Comparison of ENCODE assay signal across 2 worm cellular contexts in genomic region chrX:11603234-11604108, ce11.
TF ChIP-seq lines count a peak whose summit lies in the region.

No protein-coding gene starts in this region.

TF ChIP-seq in whole organism, L2 larva, 48 proteins besides CTCF, POLR2A, EP300 and RAD21 (continued from another document):
- TF ChIP-seq sma-3 (GFP tag; optimal IDR thresholded peaks at IDR 0.05; lab: Kevin White, UChicago): peak; percentile 51
- no peak for TF ChIP-seq aly-2 (tag; optimal IDR thresholded peaks at IDR 0.05; lab: Kevin White, UChicago)
- TF ChIP-seq lin-11 (tag; optimal IDR thresholded peaks at IDR 0.05; lab: Kevin White, UChicago): no peak
- no peak for TF ChIP-seq nhr-11 (tag; optimal IDR thresholded peaks at IDR 0.05; lab: Kevin White, UChicago)
- TF ChIP-seq crh-2 (tag; optimal IDR thresholded peaks at IDR 0.05; lab: Kevin White, UChicago): peak; percentile 68
- TF ChIP-seq unc-62 (GFP tag; optimal IDR thresholded peaks at IDR 0.05; lab: Kevin White, UChicago): no peak
- TF ChIP-seq gmeb-1 (tag; optimal IDR thresholded peaks at IDR 0.05; lab: Kevin White, UChicago): peak; percentile 30
- TF ChIP-seq elt-3 (tag; optimal IDR thresholded peaks at IDR 0.05; lab: Kevin White, UChicago): no peak
- TF ChIP-seq lin-13 (GFP tag; optimal IDR thresholded peaks at IDR 0.05; lab: Kevin White, UChicago): peak; percentile 81
- TF ChIP-seq nhr-25 (tag; optimal IDR thresholded peaks at IDR 0.05; lab: Kevin White, UChicago): peak; percentile 77
- peak; percentile 9 for TF ChIP-seq blmp-1 (tag; optimal IDR thresholded peaks at IDR 0.05; lab: Kevin White, UChicago; ENCODE audit: insufficient read depth)
- TF ChIP-seq ztf-11 (tag; optimal IDR thresholded peaks at IDR 0.05; lab: Kevin White, UChicago): no peak
- no peak for TF ChIP-seq snpc-4 (tag; optimal IDR thresholded peaks at IDR 0.05; lab: Kevin White, UChicago)
- TF ChIP-seq skn-1 (tag; optimal IDR thresholded peaks at IDR 0.05; lab: Kevin White, UChicago): no peak
- no peak for TF ChIP-seq sma-9 (GFP tag; optimal IDR thresholded peaks at IDR 0.05; lab: Kevin White, UChicago)
- TF ChIP-seq sma-9 (tag; optimal IDR thresholded peaks at IDR 0.05; lab: Kevin White, UChicago): no peak
- peak; percentile 49 for TF ChIP-seq C34F6.9 (tag; optimal IDR thresholded peaks at IDR 0.05; lab: Kevin White, UChicago)
- TF ChIP-seq nhr-237 (tag; optimal IDR thresholded peaks at IDR 0.05; lab: Kevin White, UChicago): no peak
- peak; percentile 51 for TF ChIP-seq unc-55 (GFP tag; optimal IDR thresholded peaks at IDR 0.05; lab: Kevin White, UChicago)
- no peak for TF ChIP-seq egl-27 (tag; optimal IDR thresholded peaks at IDR 0.05; lab: Kevin White, UChicago)
- no peak for TF ChIP-seq nhr-12 (tag; optimal IDR thresholded peaks at IDR 0.05; lab: Kevin White, UChicago)
- TF ChIP-seq sem-4 (tag; optimal IDR thresholded peaks at IDR 0.05; lab: Kevin White, UChicago): peak; percentile 17
- no peak for TF ChIP-seq alr-1 (tag; optimal IDR thresholded peaks at IDR 0.05; lab: Kevin White, UChicago)
- peak; percentile 4 for TF ChIP-seq nhr-77 (tag; optimal IDR thresholded peaks at IDR 0.05; lab: Kevin White, UChicago)
- TF ChIP-seq ama-1 (optimal IDR thresholded peaks at IDR 0.05; lab: Kevin White, UChicago): peak; percentile 88

TF ChIP-seq in whole organism, L4 larva, 104 proteins besides CTCF, POLR2A, EP300 and RAD21 (continued from another document):
- TF ChIP-seq ztf-7 (tag; optimal IDR thresholded peaks at IDR 0.05; lab: Kevin White, UChicago): no peak
- TF ChIP-seq sdz-12 (GFP tag; optimal IDR thresholded peaks at IDR 0.05; lab: Kevin White, UChicago): peak; percentile 50
- TF ChIP-seq nhr-76 (tag; optimal IDR thresholded peaks at IDR 0.05; lab: Kevin White, UChicago): no peak
- TF ChIP-seq dpl-1 (GFP tag; optimal IDR thresholded peaks at IDR 0.05; lab: Kevin White, UChicago): peak; percentile 12
- TF ChIP-seq lsy-2 (tag; optimal IDR thresholded peaks at IDR 0.05; lab: Kevin White, UChicago): peak; percentile 66 to 87
- peak; percentile 48 for TF ChIP-seq zag-1 (tag; optimal IDR thresholded peaks at IDR 0.05; lab: Kevin White, UChicago)
- peak; percentile 28 for TF ChIP-seq mes-2 (tag; optimal IDR thresholded peaks at IDR 0.05; lab: Kevin White, UChicago; ENCODE audit: poor library complexity, severe bottlenecking)
- no peak for TF ChIP-seq nhr-6 (tag; optimal IDR thresholded peaks at IDR 0.05; lab: Kevin White, UChicago)
- TF ChIP-seq zip-11 (GFP tag; IDR thresholded peaks at IDR 0.05; lab: Robert Waterston, UW): 0 out of 2 replicates have a peak, but pooled peaks have one; percentile 7
- TF ChIP-seq hmg-1.1 (GFP tag; IDR thresholded peaks at IDR 0.05; lab: Robert Waterston, UW): 0 out of 2 replicates have a peak, but pooled peaks have one; percentile 33
- TF ChIP-seq dmd-9 (GFP tag; IDR thresholded peaks at IDR 0.05; lab: Robert Waterston, UW): no peak
- TF ChIP-seq egl-27 (tag; optimal IDR thresholded peaks at IDR 0.05; lab: Kevin White, UChicago): no peak
- TF ChIP-seq fkh-10 (GFP tag; optimal IDR thresholded peaks at IDR 0.05; lab: Kevin White, UChicago): no peak
- no peak for TF ChIP-seq hlh-30 (tag; optimal IDR thresholded peaks at IDR 0.05; lab: Kevin White, UChicago; ENCODE audit: insufficient read depth)
- peak; percentile 63 for TF ChIP-seq rbr-2 (tag; optimal IDR thresholded peaks at IDR 0.05; lab: Kevin White, UChicago)
- TF ChIP-seq mdt-29 (GFP tag; IDR thresholded peaks at IDR 0.05; lab: Robert Waterston, UW): peak; percentile 23; the same call in 1 of the 2 replicates
- TF ChIP-seq F37D6.2 (tag; optimal IDR thresholded peaks at IDR 0.05; lab: Kevin White, UChicago): peak; percentile 55
- TF ChIP-seq nhr-28 (tag; optimal IDR thresholded peaks at IDR 0.05; lab: Kevin White, UChicago): no peak
- TF ChIP-seq lin-15B (tag; optimal IDR thresholded peaks at IDR 0.05; lab: Kevin White, UChicago): peak; percentile 4
- no peak for TF ChIP-seq D1046.2 (GFP tag; IDR thresholded peaks at IDR 0.05; lab: Robert Waterston, UW)
- no peak for TF ChIP-seq F49E8.2 (tag; optimal IDR thresholded peaks at IDR 0.05; lab: Kevin White, UChicago; ENCODE audit: borderline replicate concordance)
- peak; percentile 2 for TF ChIP-seq lin-39 (tag; optimal IDR thresholded peaks at IDR 0.05; lab: Kevin White, UChicago)
- no peak for TF ChIP-seq madf-5 (GFP tag; IDR thresholded peaks at IDR 0.05; lab: Robert Waterston, UW)
- no peak for TF ChIP-seq mxl-3 (GFP tag; optimal IDR thresholded peaks at IDR 0.05; lab: Kevin White, UChicago)
- TF ChIP-seq daf-16 (GFP tag; optimal IDR thresholded peaks at IDR 0.05; lab: Kevin White, UChicago): peak; percentile 32 to 34
- peak; percentile 36 for TF ChIP-seq daf-16 (tag; optimal IDR thresholded peaks at IDR 0.05; lab: Kevin White, UChicago)
- peak; percentile 44 for TF ChIP-seq skn-1 (tag; optimal IDR thresholded peaks at IDR 0.05; lab: Kevin White, UChicago)
- TF ChIP-seq snpc-4 (tag; optimal IDR thresholded peaks at IDR 0.05; lab: Kevin White, UChicago): no peak
- peak; percentile 64 for TF ChIP-seq spr-1 (tag; optimal IDR thresholded peaks at IDR 0.05; lab: Kevin White, UChicago)
- peak; percentile 25 for TF ChIP-seq zfp-2 (tag; optimal IDR thresholded peaks at IDR 0.05; lab: Kevin White, UChicago)
- peak; percentile 50 for TF ChIP-seq nhr-25 (tag; optimal IDR thresholded peaks at IDR 0.05; lab: Kevin White, UChicago; ENCODE audit: borderline replicate concordance, insufficient read depth)
- peak in 1 of 2 experiments; percentile 61 for TF ChIP-seq hif-1 (tag; optimal IDR thresholded peaks at IDR 0.05; lab: Kevin White, UChicago)
- TF ChIP-seq lin-13 (GFP tag; optimal IDR thresholded peaks at IDR 0.05; lab: Kevin White, UChicago): peak; percentile 88
- TF ChIP-seq attf-4 (tag; optimal IDR thresholded peaks at IDR 0.05; lab: Kevin White, UChicago): no peak
- no peak for TF ChIP-seq R02D3.7 (tag; optimal IDR thresholded peaks at IDR 0.05; lab: Kevin White, UChicago)
- no peak for TF ChIP-seq madf-9 (GFP tag; conservative IDR thresholded peaks at IDR 0.05; lab: Robert Waterston, UW)
- peak; percentile 25; the same call in 1 of the 2 replicates for TF ChIP-seq php-3 (GFP tag; IDR thresholded peaks at IDR 0.05; lab: Robert Waterston, UW)
- peak; percentile 58 for TF ChIP-seq nhr-77 (tag; optimal IDR thresholded peaks at IDR 0.05; lab: Kevin White, UChicago)
- peak in 1 of 2 experiments; percentile 11 for TF ChIP-seq unc-62 (GFP tag; optimal IDR thresholded peaks at IDR 0.05 in 1 of 2; lab: Kevin White, UChicago)
- no peak for TF ChIP-seq unc-62 (tag; optimal IDR thresholded peaks at IDR 0.05; lab: Kevin White, UChicago)
- no peak for TF ChIP-seq daf-12 (tag; optimal IDR thresholded peaks at IDR 0.05; lab: Kevin White, UChicago)
- TF ChIP-seq jun-1 (tag; optimal IDR thresholded peaks at IDR 0.05; lab: Kevin White, UChicago): no peak
- no peak for TF ChIP-seq unc-130 (GFP tag; optimal IDR thresholded peaks at IDR 0.05; lab: Kevin White, UChicago)
- TF ChIP-seq saeg-2 (GFP tag; IDR thresholded peaks at IDR 0.05; lab: Robert Waterston, UW): 0 out of 2 replicates have a peak, but pooled peaks have one; percentile 8
- no peak for TF ChIP-seq Y48G9A.11 (GFP tag; IDR thresholded peaks at IDR 0.05; lab: Robert Waterston, UW)
- no peak for TF ChIP-seq cey-2 (tag; optimal IDR thresholded peaks at IDR 0.05; lab: Kevin White, UChicago; ENCODE audit: borderline replicate concordance, insufficient read depth)
- peak; percentile 48 for TF ChIP-seq lin-38 (GFP tag; IDR thresholded peaks at IDR 0.05; lab: Robert Waterston, UW)
- no peak for TF ChIP-seq vab-7 (GFP tag; IDR thresholded peaks at IDR 0.05; lab: Robert Waterston, UW)
- TF ChIP-seq fos-1 (tag; optimal IDR thresholded peaks at IDR 0.05; lab: Kevin White, UChicago): peak; percentile 61
- no peak for TF ChIP-seq aly-2 (tag; optimal IDR thresholded peaks at IDR 0.05; lab: Kevin White, UChicago)
- peak; percentile 11 for TF ChIP-seq ceh-32 (tag; optimal IDR thresholded peaks at IDR 0.05; lab: Kevin White, UChicago; ENCODE audit: poor library complexity)
- TF ChIP-seq set-16 (GFP tag; IDR thresholded peaks at IDR 0.05; lab: Robert Waterston, UW): 0 out of 2 replicates have a peak, but pooled peaks have one; percentile 14
- no peak for TF ChIP-seq daf-8 (GFP tag; IDR thresholded peaks at IDR 0.05; lab: Robert Waterston, UW)
- peak; percentile 93 for TF ChIP-seq aha-1 (tag; lab: Kevin White, UChicago)
- peak; percentile 36 for TF ChIP-seq tra-1 (GFP tag; IDR thresholded peaks at IDR 0.05; lab: Robert Waterston, UW)
- TF ChIP-seq egl-43 (GFP tag; IDR thresholded peaks at IDR 0.05; lab: Robert Waterston, UW): no peak
- peak; percentile 36 for TF ChIP-seq nhr-48 (tag; optimal IDR thresholded peaks at IDR 0.05; lab: Kevin White, UChicago)
- TF ChIP-seq ztf-11 (tag; optimal IDR thresholded peaks at IDR 0.05; lab: Kevin White, UChicago): no peak
- TF ChIP-seq ama-1 (optimal IDR thresholded peaks at IDR 0.05; lab: Kevin White, UChicago): peak; percentile 94
- peak; percentile 65 for TF ChIP-seq duxl-1 (tag; optimal IDR thresholded peaks at IDR 0.05; lab: Kevin White, UChicago; ENCODE audit: poor library complexity)
- no peak for TF ChIP-seq Y75B8A.6 (GFP tag; IDR thresholded peaks at IDR 0.05; lab: Robert Waterston, UW)
- TF ChIP-seq pha-4 (GFP tag; IDR thresholded peaks at IDR 0.05; lab: Robert Waterston, UW): peak; percentile 47
- no peak for TF ChIP-seq pha-4 (tag; optimal IDR thresholded peaks at IDR 0.05; lab: Kevin White, UChicago)
- peak; percentile 86 for TF ChIP-seq dve-1 (tag; optimal IDR thresholded peaks at IDR 0.05; lab: Kevin White, UChicago; ENCODE audit: insufficient read depth)
- peak; percentile 4 for TF ChIP-seq Y5F2A.4 (GFP tag; optimal IDR thresholded peaks at IDR 0.05; lab: Kevin White, UChicago)
- TF ChIP-seq nhr-237 (tag; optimal IDR thresholded peaks at IDR 0.05; lab: Kevin White, UChicago): peak; percentile 53
- peak; percentile 73 for TF ChIP-seq nhr-10 (tag; optimal IDR thresholded peaks at IDR 0.05; lab: Kevin White, UChicago)
- 0 out of 2 replicates have a peak, but pooled peaks have one; percentile 29 for TF ChIP-seq tag-97 (GFP tag; IDR thresholded peaks at IDR 0.05; lab: Robert Waterston, UW)
- peak; percentile 92 for TF ChIP-seq T26A8.4 (GFP tag; IDR thresholded peaks at IDR 0.05; lab: Robert Waterston, UW)
- no peak for TF ChIP-seq lir-3 (tag; optimal IDR thresholded peaks at IDR 0.05; lab: Kevin White, UChicago)
- 0 out of 2 replicates have a peak, but pooled peaks have one; percentile 1 for TF ChIP-seq ZK337.2 (GFP tag; IDR thresholded peaks at IDR 0.05; lab: Robert Waterston, UW)
- TF ChIP-seq ceh-28 (tag; optimal IDR thresholded peaks at IDR 0.05; lab: Kevin White, UChicago): no peak
- no peak for TF ChIP-seq pqm-1 (tag; optimal IDR thresholded peaks at IDR 0.05; lab: Kevin White, UChicago)
- TF ChIP-seq nhr-11 (tag; optimal IDR thresholded peaks at IDR 0.05; lab: Kevin White, UChicago): peak; percentile 40
- TF ChIP-seq ceh-82 (tag; optimal IDR thresholded peaks at IDR 0.05; lab: Kevin White, UChicago): no peak
- TF ChIP-seq ceh-62 (tag; optimal IDR thresholded peaks at IDR 0.05; lab: Kevin White, UChicago): no peak
- no peak for TF ChIP-seq ceh-44 (GFP tag; IDR thresholded peaks at IDR 0.05; lab: Robert Waterston, UW)
- no peak for TF ChIP-seq Y105C5A.15 (GFP tag; IDR thresholded peaks at IDR 0.05; lab: Robert Waterston, UW)
- no peak for TF ChIP-seq snpc-1.2 (GFP tag; IDR thresholded peaks at IDR 0.05; lab: Robert Waterston, UW)
- 0 out of 2 replicates have a peak, but pooled peaks have one; percentile 57 for TF ChIP-seq daf-19 (GFP tag; conservative IDR thresholded peaks at IDR 0.05; lab: Robert Waterston, UW)
- TF ChIP-seq unc-39 (tag; optimal IDR thresholded peaks at IDR 0.05; lab: Kevin White, UChicago): no peak
- peak; percentile 47 for TF ChIP-seq gei-8 (GFP tag; optimal IDR thresholded peaks at IDR 0.05; lab: Kevin White, UChicago)
- peak; percentile 57 for TF ChIP-seq hlh-11 (tag; optimal IDR thresholded peaks at IDR 0.05; lab: Kevin White, UChicago)
